Worm (Caenorhabditis elegans) whole organism, early embryonic: Measurements from ENCODE around the gene aaim-1.

Source experiments
- B0310.2 ChIP-seq: sonication (generic microtip); optimal IDR thresholded peaks from 2 replicates; lab custom pipeline; 2016; ENCODE audit warnings: mild to moderate bottlenecking, missing genetic modification characterization, missing compliant biosample characterization
- F13C5.2 ChIP-seq: sonication (generic microtip); optimal IDR thresholded peaks from 2 replicates; lab custom pipeline; 2017; ENCODE audit warnings: mild to moderate bottlenecking, missing genetic modification characterization, inconsistent platforms, missing compliant biosample characterization
- aly-1 ChIP-seq: sonication (generic microtip); optimal IDR thresholded peaks from 2 replicates; lab custom pipeline; 2016; ENCODE audit warnings: missing genetic modification characterization, missing compliant biosample characterization
- ama-1 ChIP-seq: fragments of 150-350 bp; optimal IDR thresholded peaks from 2 replicates; lab custom pipeline; 2014
- ceh-13 ChIP-seq: fragments of 200-800 bp; sonication (Bioruptor generic); optimal IDR thresholded peaks from 2 replicates; lab custom pipeline; 2018; ENCODE audit warnings: mild to moderate bottlenecking, missing genetic modification characterization, missing compliant biosample characterization
- ceh-36 ChIP-seq: sonication (generic microtip); optimal IDR thresholded peaks from 2 replicates; lab custom pipeline; 2016; ENCODE audit warnings: missing genetic modification characterization, inconsistent platforms, missing compliant biosample characterization
- ets-7 ChIP-seq: sonication (generic microtip); optimal IDR thresholded peaks from 2 replicates; lab custom pipeline; 2016; ENCODE audit warnings: missing genotype, missing genetic modification characterization, missing compliant biosample characterization
- flt-1 ChIP-seq: fragments of 200-800 bp; sonication (Bioruptor generic); IDR thresholded peaks from 2 replicates; pipeline ENCODE4 v1.3.6; 2022; ENCODE audit warnings: missing genetic modification characterization, missing compliant biosample characterization
- hmbx-1 ChIP-seq: sonication (generic microtip); optimal IDR thresholded peaks from 2 replicates; lab custom pipeline; 2016; ENCODE audit warnings: mild to moderate bottlenecking, missing genetic modification characterization, missing compliant biosample characterization
- hmg-4 ChIP-seq: fragments of 200-800 bp; sonication (Bioruptor generic); optimal IDR thresholded peaks from 2 replicates; lab custom pipeline; 2018; ENCODE audit warnings: mild to moderate bottlenecking, missing genetic modification characterization, missing compliant biosample characterization
- hnd-1 ChIP-seq: sonication (generic microtip); optimal IDR thresholded peaks from 2 replicates; lab custom pipeline; 2016; ENCODE audit warnings: missing genetic modification characterization, missing compliant biosample characterization
- pes-1 ChIP-seq: fragments of 200-800 bp; sonication (Bioruptor generic); IDR thresholded peaks from 2 replicates; pipeline ENCODE4 v1.3.6; 2022; ENCODE audit warnings: missing genetic modification reagents, missing genetic modification characterization, missing compliant biosample characterization
- scrt-1 ChIP-seq: fragments of 200-800 bp; sonication (Bioruptor generic); IDR thresholded peaks from 2 replicates; pipeline ENCODE4 v1.3.6; 2022; ENCODE audit warnings: missing genetic modification characterization, missing compliant biosample characterization
- sea-1 ChIP-seq: fragments of 200-800 bp; sonication (Bioruptor generic); conservative IDR thresholded peaks from 2 replicates; pipeline ENCODE4 v1.3.6; 2022; ENCODE audit warnings: missing genetic modification characterization, missing compliant biosample characterization
- tbx-11 ChIP-seq: fragments of 200-800 bp; sonication (Bioruptor generic); IDR thresholded peaks from 2 replicates; pipeline ENCODE4 v1.3.6; 2022; ENCODE audit warnings: missing genetic modification characterization, missing compliant biosample characterization
- tbx-37 ChIP-seq: fragments of 200-800 bp; sonication (Bioruptor generic); conservative IDR thresholded peaks from 2 replicates; pipeline ENCODE4 v1.3.6; 2022; ENCODE audit warnings: missing genetic modification reagents, missing genetic modification characterization, missing compliant biosample characterization
- tra-4 ChIP-seq: sonication (generic microtip); optimal IDR thresholded peaks from 2 replicates; lab custom pipeline; 2017; ENCODE audit warnings: missing genetic modification characterization, missing compliant biosample characterization

Gene aaim-1

DNA sequence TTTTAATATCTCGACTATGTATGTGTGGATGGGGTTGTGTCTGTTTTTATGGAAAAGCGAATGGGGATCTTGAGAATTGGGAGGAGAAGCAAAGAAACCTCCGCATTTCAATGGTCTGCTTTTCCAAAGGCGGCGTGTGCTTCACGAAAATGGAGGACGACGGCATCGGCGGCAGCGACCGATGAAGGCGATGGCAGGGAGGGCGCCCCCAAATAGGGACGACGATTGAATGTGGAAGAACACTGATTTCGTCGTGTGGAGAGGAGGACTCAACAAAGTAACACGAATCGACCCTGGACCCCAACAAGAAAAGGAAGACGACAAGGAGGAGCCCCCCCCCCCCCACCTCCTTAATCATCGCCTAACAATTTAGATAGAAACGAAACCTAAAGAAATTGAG, 10.8 kb upstream of the aaim-1 start:
- no peak for TF ChIP-seq B0310.2 (tag; lab: Kevin White, UChicago)
- TF ChIP-seq aly-1 (tag; lab: Kevin White, UChicago) = no peak
- TF ChIP-seq sea-1 (GFP tag; lab: Robert Waterston, UW) = no peak
- TF ChIP-seq ama-1 (lab: Kevin White, UChicago) = no peak
- no peak for TF ChIP-seq ceh-36 (tag; lab: Kevin White, UChicago)
- TF ChIP-seq scrt-1 = no peak
- TF ChIP-seq flt-1 (GFP tag; lab: Robert Waterston, UW) = no peak
- TF ChIP-seq F13C5.2 = no peak
- no peak for TF ChIP-seq hmg-4 (GFP tag; lab: Kevin White, UChicago)
- TF ChIP-seq ets-7 = no peak

- TF ChIP-seq F13C5.2 (no peak), sea-1 (GFP tag; lab: Robert Waterston, UW) (no peak), ceh-13 (GFP tag; lab: Kevin White, UChicago) (no peak), ceh-36 (tag; lab: Kevin White, UChicago) (no peak), pes-1 (GFP tag; lab: Robert Waterston, UW) (no peak), hmbx-1 (tag; lab: Kevin White, UChicago) (no peak), flt-1 (GFP tag; lab: Robert Waterston, UW) (no peak)
These were observed 7.4 kb upstream of the aaim-1 start, which contains the start of gene dop-3 for ce11 chrX:6569624-6570023. Gene dop-3 (minus strand): TSS chrX:6569724.

ce11 chrX:6560495-6560894, 1.7 kb downstream of the aaim-1 start:
- no peak for TF ChIP-seq hnd-1
- no peak for TF ChIP-seq aly-1 (tag; lab: Kevin White, UChicago)
- no peak for TF ChIP-seq sea-1 (GFP tag; lab: Robert Waterston, UW)
- no peak for TF ChIP-seq ets-7
- no peak for TF ChIP-seq tbx-37
- no peak for TF ChIP-seq hmg-4 (GFP tag; lab: Kevin White, UChicago)
- TF ChIP-seq flt-1 (GFP tag; lab: Robert Waterston, UW) = no peak
- no peak for TF ChIP-seq tbx-11 (GFP tag; lab: Robert Waterston, UW)
- no peak for TF ChIP-seq scrt-1
- TF ChIP-seq ceh-13 (GFP tag; lab: Kevin White, UChicago) = no peak
- no peak for TF ChIP-seq pes-1 (GFP tag; lab: Robert Waterston, UW)

ce11 chrX:6553634-6554033, 8.6 kb downstream of the aaim-1 start:
- TF ChIP-seq sea-1 (GFP tag; lab: Robert Waterston, UW) (no peak), ets-7 (no peak), hmg-4 (GFP tag; lab: Kevin White, UChicago) (no peak), ceh-36 (tag; lab: Kevin White, UChicago) (no peak), tra-4 (tag; lab: Kevin White, UChicago) (no peak), hmbx-1 (tag; lab: Kevin White, UChicago) (no peak), hnd-1 (no peak), ceh-13 (GFP tag; lab: Kevin White, UChicago) (no peak)

DNA sequence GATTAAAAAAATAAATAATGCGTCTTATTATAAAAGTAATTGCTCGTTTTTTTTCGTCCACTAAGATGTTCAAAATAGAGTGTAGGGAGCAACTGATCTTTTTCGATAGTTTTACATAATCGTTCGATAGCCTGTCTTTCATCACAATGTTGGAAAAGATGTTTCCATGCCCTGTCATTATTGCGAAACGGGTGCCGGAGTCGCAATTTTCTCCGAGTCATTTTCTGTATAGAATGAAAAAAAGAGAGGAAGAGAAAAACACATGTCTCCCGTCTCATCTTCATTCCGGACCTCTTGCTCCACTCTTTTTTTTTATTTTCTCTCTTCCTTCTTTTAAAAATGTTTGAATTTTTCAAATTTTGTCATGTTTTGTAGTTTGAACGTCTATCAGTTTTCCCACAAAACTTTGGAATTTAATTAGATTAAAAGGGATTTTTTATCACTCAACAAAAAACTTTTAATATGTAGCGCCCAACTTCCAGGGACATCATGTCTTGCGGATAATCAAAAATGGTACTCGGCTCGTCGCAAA, 9.4 kb downstream of the aaim-1 start, which contains the start of gene svh-2:
Gene svh-2, plus strand, starts transcription at position 482 of the 532 bp plus-strand sequence.
- TF ChIP-seq hmg-4 (GFP tag; lab: Kevin White, UChicago) = no peak
- no peak for TF ChIP-seq aly-1 (tag; lab: Kevin White, UChicago)
- no peak for TF ChIP-seq sea-1 (GFP tag; lab: Robert Waterston, UW)
- no peak for TF ChIP-seq F13C5.2
- no peak for TF ChIP-seq hmbx-1 (tag; lab: Kevin White, UChicago)
- no peak for TF ChIP-seq tbx-37
- no peak for TF ChIP-seq tbx-11 (GFP tag; lab: Robert Waterston, UW)
- TF ChIP-seq ama-1 (lab: Kevin White, UChicago) = no peak
- TF ChIP-seq B0310.2 (tag; lab: Kevin White, UChicago) = no peak
- TF ChIP-seq ceh-13 (GFP tag; lab: Kevin White, UChicago) = no peak
- no peak for TF ChIP-seq hnd-1
- no peak for TF ChIP-seq ceh-36 (tag; lab: Kevin White, UChicago)
- TF ChIP-seq tra-4 (tag; lab: Kevin White, UChicago) = no peak

- TF ChIP-seq pes-1 (GFP tag; lab: Robert Waterston, UW) = no peak
- no peak for TF ChIP-seq scrt-1
- no peak for TF ChIP-seq sea-1 (GFP tag; lab: Robert Waterston, UW)
- TF ChIP-seq tbx-11 (GFP tag; lab: Robert Waterston, UW) = no peak
- no peak for TF ChIP-seq tbx-37
- no peak for TF ChIP-seq flt-1 (GFP tag; lab: Robert Waterston, UW)
- no peak for TF ChIP-seq aly-1 (tag; lab: Kevin White, UChicago)
- TF ChIP-seq ama-1 (lab: Kevin White, UChicago) = no peak
- no peak for TF ChIP-seq ceh-13 (GFP tag; lab: Kevin White, UChicago)
These were observed 10.5 kb downstream of the aaim-1 start for ce11 chrX:6551679-6552078.

DNA sequence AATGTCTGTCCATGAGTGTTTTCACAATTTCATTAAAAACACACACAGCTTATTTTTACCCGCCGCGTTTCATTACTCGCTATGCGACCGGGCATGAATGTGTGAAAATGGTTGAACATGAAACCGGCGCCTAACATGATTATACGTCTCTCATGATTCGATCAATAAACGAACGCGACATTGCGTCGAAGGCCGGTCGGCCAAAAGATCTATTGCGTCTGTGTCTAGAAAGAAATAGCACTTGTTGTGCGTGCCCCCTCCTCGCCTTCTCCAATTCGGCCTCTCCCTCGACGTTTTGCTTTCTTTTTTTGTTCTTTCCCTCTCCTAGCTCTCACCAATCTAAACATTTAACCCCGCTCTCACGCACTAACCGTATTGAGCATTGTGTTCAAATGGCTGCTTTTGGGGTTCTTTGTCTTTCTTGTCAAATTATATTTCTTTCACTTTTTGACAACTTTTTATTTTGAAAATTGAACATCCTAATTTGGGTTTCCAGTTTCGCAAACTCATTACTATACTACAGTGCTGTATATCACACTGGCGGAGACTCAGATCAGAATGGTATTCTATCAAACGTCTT, 11.1 kb downstream of the aaim-1 start:
- TF ChIP-seq flt-1 (GFP tag; lab: Robert Waterston, UW) = no peak

DNA sequence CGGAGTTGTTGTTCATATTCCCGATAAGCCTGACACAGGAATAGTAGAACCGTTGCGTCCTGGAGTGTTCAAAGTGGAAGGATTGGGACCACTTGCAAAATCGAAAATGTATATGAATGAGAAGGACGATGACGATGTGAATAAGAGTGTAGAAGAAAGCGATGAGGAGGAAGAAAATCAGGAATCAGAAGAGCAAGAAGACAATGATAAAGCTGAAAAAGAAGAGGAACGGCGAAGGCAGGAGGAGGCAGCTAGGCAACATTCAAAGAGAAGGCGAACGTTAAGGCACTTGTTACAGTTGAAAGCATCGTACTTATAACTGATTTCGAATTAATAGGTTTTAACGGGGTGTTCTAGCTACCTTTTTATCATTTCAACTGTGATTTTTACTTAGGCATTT, 18.6 kb downstream of the aaim-1 start:
- TF ChIP-seq hmg-4 (GFP tag; lab: Kevin White, UChicago) = no peak
- no peak for TF ChIP-seq flt-1 (GFP tag; lab: Robert Waterston, UW)
- no peak for TF ChIP-seq ceh-36 (tag; lab: Kevin White, UChicago)
